Worm (Caenorhabditis elegans) whole organism, L4/young adult: ENCODE results near the gene bir-1.

ENCODE experiments used
- W03F9.2 ChIP-seq: fragments of 150-350 bp; optimal IDR thresholded peaks from 2 replicates; lab custom pipeline; 2014; ENCODE audit warnings: missing biosample characterization, missing genetic modification characterization
- dao-5 ChIP-seq: sonication (generic microtip); optimal IDR thresholded peaks from 2 replicates; lab custom pipeline; 2016; ENCODE audit warnings: missing genotype, missing genetic modification characterization, moderate library complexity, missing compliant biosample characterization
- him-1 ChIP-seq: sonication (generic microtip); optimal IDR thresholded peaks from 2 replicates; lab custom pipeline; 2016; ENCODE audit warnings: missing genotype, missing genetic modification reagents, missing genetic modification characterization, missing compliant biosample characterization

DNA sequence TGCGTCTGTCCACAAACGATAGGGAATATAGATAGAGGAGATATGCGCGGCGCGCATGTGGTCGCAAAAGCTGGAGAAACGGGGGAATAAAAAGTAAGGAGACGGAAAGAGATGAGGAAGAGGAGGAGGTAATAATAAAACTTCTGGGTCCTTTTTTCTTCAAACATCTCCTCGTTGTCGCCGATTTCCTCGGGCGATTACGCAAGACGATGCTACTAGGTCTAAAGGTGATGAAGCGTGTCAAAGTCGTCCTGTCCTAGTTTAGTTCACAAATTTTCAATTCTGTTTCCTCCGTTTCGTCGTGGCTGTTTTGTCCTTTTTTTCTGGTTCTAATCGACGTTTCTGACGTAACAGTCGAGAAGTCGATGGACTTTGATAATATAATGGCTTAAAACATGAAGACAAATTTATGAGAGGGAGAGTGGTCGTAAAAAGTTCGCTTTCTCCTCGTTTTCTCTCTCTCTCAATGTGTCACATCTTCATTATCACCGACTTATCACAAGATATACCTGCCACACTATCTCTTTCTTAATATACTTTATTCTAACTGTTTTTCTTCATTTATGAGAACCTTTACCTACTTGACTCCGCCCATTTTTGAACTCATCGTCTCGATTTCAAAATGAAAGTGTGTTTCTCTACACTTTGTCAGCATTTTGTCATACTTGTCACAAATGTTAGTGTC, 36.4 kb downstream of the bir-1 start:
- TF ChIP-seq him-1 (tag; lab: Kevin White, UChicago) = no peak
- no peak for TF ChIP-seq dao-5 (tag; lab: Kevin White, UChicago)
- TF ChIP-seq W03F9.2 (tag; lab: Kevin White, UChicago) = no peak
